Worm (Caenorhabditis elegans) whole organism, L1 larva: ENCODE data around the gene rme-6.
A peak's percentile ranks its signal among the peaks of the same experiment; 100 is the strongest.

Source experiments
- F16B12.6 ChIP-seq: fragments of 150-350 bp; optimal IDR thresholded peaks from 2 replicates; lab custom pipeline; 2014; ENCODE audit warnings: missing biosample characterization, missing genetic modification characterization
- ama-1 ChIP-seq: fragments of 150-350 bp; optimal IDR thresholded peaks from 2 replicates; lab custom pipeline; 2014
- blmp-1 ChIP-seq: fragments of 150-350 bp; optimal IDR thresholded peaks from 2 replicates; lab custom pipeline; 2014; ENCODE audit warnings: missing biosample characterization, missing genetic modification characterization
- hlh-17 ChIP-seq: fragments of 200-800 bp; sonication (Bioruptor generic); optimal IDR thresholded peaks from 2 replicates; lab custom pipeline; 2018; ENCODE audit warnings: missing genetic modification characterization, mild to moderate bottlenecking, missing compliant biosample characterization, moderate library complexity, borderline replicate concordance
- lin-15B ChIP-seq: fragments of 150-350 bp; sonication (generic microtip); optimal IDR thresholded peaks from 3 replicates; lab custom pipeline; 2014; ENCODE audit warnings: missing biosample characterization, missing genetic modification characterization
- nhr-20 ChIP-seq: sonication (generic microtip); optimal IDR thresholded peaks from 2 replicates; lab custom pipeline; 2016; ENCODE audit warnings: mild to moderate bottlenecking, missing genetic modification characterization, missing compliant biosample characterization
- nhr-237 ChIP-seq: fragments of 150-350 bp; optimal IDR thresholded peaks from 2 replicates; lab custom pipeline; 2014; ENCODE audit warnings: missing biosample characterization, missing genetic modification characterization
- nhr-28 ChIP-seq: fragments of 150-350 bp; optimal IDR thresholded peaks from 2 replicates; lab custom pipeline; 2014; ENCODE audit warnings: missing biosample characterization, missing genetic modification characterization
- nhr-76 ChIP-seq: sonication (generic microtip); optimal IDR thresholded peaks from 2 replicates; lab custom pipeline; 2017; ENCODE audit warnings: missing biosample characterization, missing genetic modification characterization
- nhr-90 ChIP-seq: sonication (generic microtip); optimal IDR thresholded peaks from 2 replicates; lab custom pipeline; 2016; ENCODE audit warnings: mild to moderate bottlenecking, missing genetic modification characterization, missing compliant biosample characterization; ENCODE audit not compliant: poor library complexity
- snpc-4 ChIP-seq: fragments of 150-350 bp; optimal IDR thresholded peaks from 2 replicates; lab custom pipeline; 2014; ENCODE audit warnings: missing biosample characterization, missing genetic modification characterization
- unc-62 ChIP-seq: fragments of 150-350 bp; optimal IDR thresholded peaks from 2 replicates; lab custom pipeline; 2014; ENCODE audit warnings: missing biosample characterization, missing genetic modification reagents, missing genetic modification characterization
- unc-98 ChIP-seq: fragments of 200-800 bp; sonication (Bioruptor generic); IDR thresholded peaks from 2 replicates; pipeline ENCODE4 v1.3.6; 2022; ENCODE audit warnings: missing genetic modification characterization, missing compliant biosample characterization
- ztf-11 ChIP-seq, 2 experiments: sonication (generic microtip); optimal IDR thresholded peaks; 2 replicates each; lab custom pipeline; 2016 to 2017; ENCODE audit warnings: missing genetic modification characterization in 2 of 2, missing biosample characterization in 1 of 2, missing compliant biosample characterization in 1 of 2

ce11 chrX:1096808-1097207, at the start of gene rme-6, which contains the start of gene pigx-1:
- TF ChIP-seq nhr-90 (tag; lab: Kevin White, UChicago) (no peak), ztf-11 (tag; optimal IDR thresholded peaks at IDR 0.05; lab: Kevin White, UChicago) (no peak), nhr-237 (tag; lab: Kevin White, UChicago) (no peak), unc-98 (GFP tag; lab: Robert Waterston, UW) (no peak), blmp-1 (tag; lab: Kevin White, UChicago) (peak; percentile 18), ama-1 (lab: Kevin White, UChicago) (no peak), snpc-4 (tag; lab: Kevin White, UChicago) (no peak), unc-62 (GFP tag; lab: Kevin White, UChicago) (no peak), F16B12.6 (tag; lab: Kevin White, UChicago) (peak; percentile 83), nhr-76 (tag; lab: Kevin White, UChicago) (no peak), nhr-20 (tag; lab: Kevin White, UChicago) (no peak), nhr-28 (tag; lab: Kevin White, UChicago) (no peak), hlh-17 (no peak), lin-15B (tag; lab: Kevin White, UChicago) (no peak)
